Worm (Caenorhabditis elegans): Measurements from ENCODE around the gene nhr-263.

DNA sequence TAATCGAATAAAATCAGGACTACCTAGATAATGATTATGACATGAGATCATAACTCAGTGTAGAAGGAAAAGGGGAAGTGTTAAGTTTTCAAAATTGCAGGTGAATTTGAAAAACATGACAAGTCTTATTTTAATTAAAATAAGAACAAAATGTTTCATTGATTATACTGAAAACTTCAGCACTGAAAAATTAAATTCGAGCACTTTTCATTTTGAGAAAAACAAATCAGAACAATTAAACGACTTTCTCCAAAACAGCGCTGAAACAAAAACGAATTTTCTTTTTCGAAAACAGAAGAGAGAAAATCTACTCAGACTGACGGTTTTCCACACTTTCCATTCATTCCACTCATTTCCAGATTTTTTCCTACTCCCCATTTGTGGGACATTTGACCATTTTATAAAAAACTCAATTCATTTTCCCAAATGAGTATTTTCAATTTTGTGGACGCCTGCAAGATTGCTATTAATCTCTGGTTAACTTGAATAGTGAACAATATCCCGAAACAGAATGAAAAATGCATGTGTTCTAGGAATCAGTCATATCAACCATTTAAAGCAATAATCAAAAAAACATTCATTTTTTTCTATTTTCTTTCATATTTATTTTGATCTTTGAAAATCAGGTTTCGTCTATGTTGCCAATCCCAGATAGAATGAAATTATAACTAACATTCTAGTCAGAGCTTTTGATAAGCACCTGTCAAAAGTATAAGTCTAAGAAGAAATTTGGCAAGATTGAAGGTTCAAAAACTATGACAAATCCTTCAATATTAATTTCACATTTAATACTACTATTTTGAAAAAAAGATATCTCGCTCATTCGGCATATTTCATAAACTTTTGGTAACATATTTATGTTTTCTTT, 10.6 kb upstream of the nhr-263 start, which contains the start of the genes srh-231 and srh-275:
- TF ChIP-seq ceh-16 (tag; optimal IDR thresholded peaks at IDR 0.05) (no peak), nhr-77 (tag; optimal IDR thresholded peaks at IDR 0.05) (no peak), unc-62 (GFP tag; optimal IDR thresholded peaks at IDR 0.05) (no peak), Y55F3AM.14 (GFP tag; optimal IDR thresholded peaks at IDR 0.05) (no peak), dmd-4 (tag; optimal IDR thresholded peaks at IDR 0.05) (no peak)
